Worm (Caenorhabditis elegans) whole organism, L2 larva: Measurements from ENCODE around the gene C05D12.4.

Experiments
- C34F6.9 ChIP-seq: fragments of 150-350 bp; optimal IDR thresholded peaks from 2 replicates; lab custom pipeline; 2014; ENCODE audit warnings: missing biosample characterization, missing genetic modification characterization
- F13H6.1 ChIP-seq: sonication (generic microtip); optimal IDR thresholded peaks from 2 replicates; lab custom pipeline; 2016; ENCODE audit warnings: missing genetic modification characterization, missing compliant biosample characterization
- R02D3.7 ChIP-seq: fragments of 150-350 bp; optimal IDR thresholded peaks from 2 replicates; lab custom pipeline; 2014; ENCODE audit warnings: missing biosample characterization, missing genetic modification characterization
- Y55F3AM.14 ChIP-seq: fragments of 200-800 bp; sonication (Bioruptor generic); optimal IDR thresholded peaks from 2 replicates; lab custom pipeline; 2018; ENCODE audit warnings: mild to moderate bottlenecking, missing genetic modification characterization, missing compliant biosample characterization
- aly-2 ChIP-seq: fragments of 150-350 bp; optimal IDR thresholded peaks from 2 replicates; lab custom pipeline; 2014; ENCODE audit warnings: missing biosample characterization, missing genetic modification characterization
- blmp-1 ChIP-seq: sonication (generic microtip); optimal IDR thresholded peaks from 2 replicates; lab custom pipeline; 2017; ENCODE audit warnings: missing genetic modification characterization, mild to moderate bottlenecking, missing compliant biosample characterization, antibody characterized with exemption, moderate library complexity; ENCODE audit not compliant: insufficient read depth
- ceh-16 ChIP-seq: fragments of 150-350 bp; optimal IDR thresholded peaks from 2 replicates; lab custom pipeline; 2014; ENCODE audit warnings: missing biosample characterization, missing genetic modification characterization
- ceh-82 ChIP-seq: fragments of 150-350 bp; optimal IDR thresholded peaks from 2 replicates; lab custom pipeline; 2014; ENCODE audit warnings: missing biosample characterization, missing genetic modification characterization
- crh-2 ChIP-seq: sonication (generic microtip); optimal IDR thresholded peaks from 2 replicates; lab custom pipeline; 2017; ENCODE audit warnings: missing biosample characterization, missing genetic modification characterization
- dmd-4 ChIP-seq: sonication (generic microtip); optimal IDR thresholded peaks from 2 replicates; lab custom pipeline; 2017; ENCODE audit warnings: missing biosample characterization, missing genetic modification characterization
- egl-27 ChIP-seq: sonication (generic microtip); optimal IDR thresholded peaks from 3 replicates; lab custom pipeline; 2017; ENCODE audit warnings: missing biosample characterization, missing genetic modification reagents, missing genetic modification characterization
- elt-1 ChIP-seq: fragments of 150-350 bp; optimal IDR thresholded peaks from 2 replicates; lab custom pipeline; 2014; ENCODE audit warnings: missing biosample characterization, missing genetic modification characterization
- elt-3 ChIP-seq: sonication (generic microtip); optimal IDR thresholded peaks from 2 replicates; lab custom pipeline; 2017; ENCODE audit warnings: missing biosample characterization, missing genetic modification characterization
- fos-1 ChIP-seq: fragments of 150-350 bp; optimal IDR thresholded peaks from 2 replicates; lab custom pipeline; 2014; ENCODE audit warnings: missing biosample characterization, missing genetic modification characterization
- gmeb-1 ChIP-seq: fragments of 150-350 bp; optimal IDR thresholded peaks from 2 replicates; lab custom pipeline; 2014; ENCODE audit warnings: missing biosample characterization, missing genetic modification characterization
- lin-11 ChIP-seq: fragments of 150-350 bp; sonication (generic microtip); optimal IDR thresholded peaks from 2 replicates; lab custom pipeline; 2014; ENCODE audit warnings: missing biosample characterization, missing genetic modification characterization, inconsistent platforms, mixed read lengths
- lin-13 ChIP-seq: fragments of 150-350 bp; optimal IDR thresholded peaks from 2 replicates; lab custom pipeline; 2014; ENCODE audit warnings: missing biosample characterization, missing genetic modification reagents, missing genetic modification characterization
- lin-39 ChIP-seq: fragments of 150-350 bp; optimal IDR thresholded peaks from 2 replicates; lab custom pipeline; 2014; ENCODE audit warnings: missing biosample characterization, missing genetic modification reagents, missing genetic modification characterization
- lsy-2 ChIP-seq, 2 experiments: fragments of 150-350 bp in 1 of 2; sonication (generic microtip) in 1 of 2; optimal IDR thresholded peaks; 2 replicates each; lab custom pipeline; 2014 to 2017; ENCODE audit warnings: missing biosample characterization in 2 of 2, missing genetic modification characterization in 2 of 2
- mbf-1 ChIP-seq: sonication (generic microtip); optimal IDR thresholded peaks from 2 replicates; lab custom pipeline; 2017; ENCODE audit warnings: missing biosample characterization, missing genetic modification characterization
- nhr-10 ChIP-seq: sonication (generic microtip); optimal IDR thresholded peaks from 2 replicates; lab custom pipeline; 2017; ENCODE audit warnings: missing biosample characterization, missing genetic modification characterization
- nhr-11 ChIP-seq: fragments of 150-350 bp; optimal IDR thresholded peaks from 2 replicates; lab custom pipeline; 2014; ENCODE audit warnings: missing biosample characterization, missing genetic modification characterization
- nhr-129 ChIP-seq: fragments of 150-350 bp; optimal IDR thresholded peaks from 2 replicates; lab custom pipeline; 2014; ENCODE audit warnings: missing biosample characterization, missing genetic modification characterization
- nhr-21 ChIP-seq: fragments of 150-350 bp; optimal IDR thresholded peaks from 2 replicates; lab custom pipeline; 2014; ENCODE audit warnings: missing biosample characterization, missing genetic modification characterization
- nhr-23 ChIP-seq: fragments of 150-350 bp; optimal IDR thresholded peaks from 2 replicates; lab custom pipeline; 2014; ENCODE audit warnings: missing biosample characterization, missing genetic modification reagents, missing genetic modification characterization
- nhr-237 ChIP-seq: fragments of 150-350 bp; optimal IDR thresholded peaks from 2 replicates; lab custom pipeline; 2014; ENCODE audit warnings: missing biosample characterization, missing genetic modification characterization
- nhr-25 ChIP-seq: fragments of 150-350 bp; sonication (generic microtip); optimal IDR thresholded peaks from 3 replicates; lab custom pipeline; 2014; ENCODE audit warnings: missing biosample characterization, missing genetic modification characterization
- nhr-6 ChIP-seq: fragments of 150-350 bp; optimal IDR thresholded peaks from 2 replicates; lab custom pipeline; 2014; ENCODE audit warnings: missing biosample characterization, missing genetic modification characterization
- peb-1 ChIP-seq: fragments of 150-350 bp; optimal IDR thresholded peaks from 2 replicates; lab custom pipeline; 2014; ENCODE audit warnings: missing biosample characterization, missing genetic modification characterization
- sem-4 ChIP-seq: fragments of 150-350 bp; optimal IDR thresholded peaks from 2 replicates; lab custom pipeline; 2014; ENCODE audit warnings: missing biosample characterization, missing genetic modification reagents, missing genetic modification characterization
- skn-1 ChIP-seq: sonication (generic microtip); optimal IDR thresholded peaks from 2 replicates; lab custom pipeline; 2017; ENCODE audit warnings: missing biosample characterization, missing genetic modification characterization
- sma-3 ChIP-seq: sonication (generic microtip); optimal IDR thresholded peaks from 2 replicates; lab custom pipeline; 2016; ENCODE audit warnings: missing genetic modification reagents, missing genetic modification characterization, missing compliant biosample characterization
- sma-9 ChIP-seq, 2 experiments: fragments of 150-350 bp in 1 of 2; sonication (generic microtip) in 1 of 2; optimal IDR thresholded peaks; 2 replicates each; lab custom pipeline; 2014 to 2016; ENCODE audit warnings: missing genetic modification characterization in 2 of 2, mild to moderate bottlenecking in 1 of 2, missing biosample characterization in 1 of 2, missing compliant biosample characterization in 1 of 2, missing genetic modification reagents in 1 of 2, moderate library complexity in 1 of 2
- unc-55 ChIP-seq: fragments of 150-350 bp; sonication (generic microtip); optimal IDR thresholded peaks from 3 replicates; lab custom pipeline; 2014; ENCODE audit warnings: missing biosample characterization, missing genetic modification reagents, missing genetic modification characterization
- unc-62 ChIP-seq: fragments of 150-350 bp; optimal IDR thresholded peaks from 2 replicates; lab custom pipeline; 2014; ENCODE audit warnings: missing biosample characterization, missing genetic modification reagents, missing genetic modification characterization

The C05D12.4 gene

ce11 chrII:11453025-11453424 lies 21.3 kb downstream of the C05D12.4 start, which contains the start of gene rsp-1 (continued):
- TF ChIP-seq nhr-237 (peak; percentile 43), ceh-82 (tag; lab: Kevin White, UChicago) (peak; percentile 30), sma-9 (GFP tag; optimal IDR thresholded peaks at IDR 0.05; lab: Kevin White, UChicago) (peak; percentile 95), sma-9 (tag; optimal IDR thresholded peaks at IDR 0.05; lab: Kevin White, UChicago) (no peak), nhr-23 (no peak), Y55F3AM.14 (GFP tag; lab: Kevin White, UChicago) (peak; percentile 27)
- TF ChIP-seq, all 48 proteins: peak for 29

DNA sequence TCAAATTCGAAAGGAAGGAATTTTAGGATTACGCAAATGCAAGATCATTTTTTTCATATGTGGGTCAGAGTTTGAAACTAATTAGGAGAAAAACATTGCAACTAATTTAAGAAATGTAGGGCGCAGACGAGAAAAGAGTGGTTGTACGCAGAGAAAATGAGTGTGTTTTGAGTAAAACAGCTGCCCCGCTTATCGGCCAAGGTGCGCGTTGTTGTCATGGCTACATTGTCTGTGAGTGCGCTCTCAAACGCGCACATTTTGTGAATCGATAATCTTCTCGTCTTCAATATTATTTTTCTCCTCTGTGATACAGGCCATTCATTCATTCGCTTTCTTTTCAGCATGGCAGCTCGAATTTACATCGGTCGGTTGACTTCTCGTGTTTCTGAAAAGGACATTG lies 22.0 kb downstream of the C05D12.4 start:
- peak; percentile 43 for TF ChIP-seq lin-11 (tag; lab: Kevin White, UChicago)
- TF ChIP-seq egl-27: no peak

ce11 chrII:11455140-11455539 lies 23.5 kb downstream of the C05D12.4 start:
- TF ChIP-seq nhr-25: no peak
- no peak for TF ChIP-seq elt-3 (tag; lab: Kevin White, UChicago)

- TF ChIP-seq nhr-129 (tag; lab: Kevin White, UChicago) (no peak), unc-55 (no peak), fos-1 (tag; lab: Kevin White, UChicago) (no peak), ceh-82 (tag; lab: Kevin White, UChicago) (no peak)
Observed at ce11 chrII:11455715-11456114, 24.0 kb downstream of the C05D12.4 start.

- TF ChIP-seq fos-1 (tag; lab: Kevin White, UChicago) (peak; percentile 52), skn-1 (tag; lab: Kevin White, UChicago) (peak; percentile 12), crh-2 (tag; lab: Kevin White, UChicago) (no peak), sma-9 (GFP tag; optimal IDR thresholded peaks at IDR 0.05; lab: Kevin White, UChicago) (no peak), sma-9 (tag; optimal IDR thresholded peaks at IDR 0.05; lab: Kevin White, UChicago) (no peak)
Observed at ce11 chrII:11459883-11460282, 28.2 kb downstream of the C05D12.4 start.

ce11 chrII:11463899-11464298 lies 32.2 kb downstream of the C05D12.4 start:
- TF ChIP-seq aly-2: no peak
- TF ChIP-seq lsy-2 (tag; optimal IDR thresholded peaks at IDR 0.05; lab: Kevin White, UChicago): no peak
- peak; percentile 15 for TF ChIP-seq sma-9 (GFP tag; optimal IDR thresholded peaks at IDR 0.05; lab: Kevin White, UChicago)
- no peak for TF ChIP-seq sma-9 (tag; optimal IDR thresholded peaks at IDR 0.05; lab: Kevin White, UChicago)
- TF ChIP-seq unc-55: peak; percentile 32
- TF ChIP-seq R02D3.7 (tag; lab: Kevin White, UChicago): peak; percentile 14
- no peak for TF ChIP-seq nhr-10 (tag; lab: Kevin White, UChicago)
- TF ChIP-seq dmd-4: no peak
- TF ChIP-seq lin-39 (tag; lab: Kevin White, UChicago): no peak
- TF ChIP-seq unc-62 (GFP tag; lab: Kevin White, UChicago): no peak
- no peak for TF ChIP-seq ceh-16 (tag; lab: Kevin White, UChicago)
- TF ChIP-seq nhr-6 (tag; lab: Kevin White, UChicago): no peak
- no peak for TF ChIP-seq Y55F3AM.14 (GFP tag; lab: Kevin White, UChicago)
- TF ChIP-seq elt-1: no peak
- TF ChIP-seq nhr-25: no peak

DNA sequence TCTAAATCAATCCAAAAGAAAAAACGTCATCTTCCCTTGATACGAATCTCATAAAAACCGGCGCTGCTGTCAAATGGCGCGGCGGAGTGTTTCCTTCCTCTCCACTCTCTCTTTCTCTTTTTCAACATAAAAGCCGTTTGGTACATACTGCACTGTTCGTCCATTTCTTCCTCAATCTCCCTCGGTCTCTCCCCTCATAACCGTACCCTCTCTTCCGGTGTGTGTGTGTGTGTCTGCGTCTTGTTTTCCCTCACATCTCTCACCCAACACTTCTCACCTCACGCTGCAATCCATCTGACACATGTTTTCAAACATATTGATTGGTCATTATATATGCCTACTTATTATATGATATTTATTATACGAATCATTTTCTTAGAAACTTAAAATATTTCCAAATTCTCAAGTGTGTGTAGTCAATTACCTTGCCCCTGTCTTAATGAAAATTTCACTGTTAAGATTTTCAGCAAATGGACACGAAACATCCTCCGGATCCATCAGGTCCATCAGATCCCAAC lies 32.8 kb downstream of the C05D12.4 start, which contains the start of the genes aars-1 and rga-1:
TSS of gene aars-1 (minus strand) at position 71 of the 518 bp plus-strand sequence.
TSS of gene rga-1 (plus strand) at position 468 of the 518 bp plus-strand sequence.
- TF ChIP-seq sma-9 (GFP tag; optimal IDR thresholded peaks at IDR 0.05; lab: Kevin White, UChicago) (peak; percentile 83), sma-9 (tag; optimal IDR thresholded peaks at IDR 0.05; lab: Kevin White, UChicago) (no peak), F13H6.1 (peak; percentile 75), peb-1 (no peak), nhr-25 (peak; percentile 73), blmp-1 (tag; lab: Kevin White, UChicago) (peak; percentile 70), mbf-1 (no peak), nhr-21 (tag; lab: Kevin White, UChicago) (peak; percentile 48), sma-3 (GFP tag; lab: Kevin White, UChicago) (peak; percentile 40), nhr-10 (tag; lab: Kevin White, UChicago) (no peak), lsy-2 (tag; optimal IDR thresholded peaks at IDR 0.05; lab: Kevin White, UChicago) (peak in 1 of 2 experiments; percentile 70), C34F6.9 (tag; lab: Kevin White, UChicago) (peak; percentile 77), fos-1 (tag; lab: Kevin White, UChicago) (peak; percentile 68), nhr-11 (tag; lab: Kevin White, UChicago) (no peak), sem-4 (tag; lab: Kevin White, UChicago) (peak; percentile 77), unc-55 (peak; percentile 50), nhr-237 (no peak), gmeb-1 (tag; lab: Kevin White, UChicago) (no peak), aly-2 (no peak), crh-2 (tag; lab: Kevin White, UChicago) (peak; percentile 39), nhr-129 (tag; lab: Kevin White, UChicago) (peak; percentile 70), lin-13 (GFP tag; lab: Kevin White, UChicago) (peak; percentile 20), dmd-4 (no peak), elt-3 (tag; lab: Kevin White, UChicago) (no peak), nhr-23 (no peak)
